Worm (Caenorhabditis elegans): ENCODE results near the gene K04D7.6.

K04D7.6 gene

DNA sequence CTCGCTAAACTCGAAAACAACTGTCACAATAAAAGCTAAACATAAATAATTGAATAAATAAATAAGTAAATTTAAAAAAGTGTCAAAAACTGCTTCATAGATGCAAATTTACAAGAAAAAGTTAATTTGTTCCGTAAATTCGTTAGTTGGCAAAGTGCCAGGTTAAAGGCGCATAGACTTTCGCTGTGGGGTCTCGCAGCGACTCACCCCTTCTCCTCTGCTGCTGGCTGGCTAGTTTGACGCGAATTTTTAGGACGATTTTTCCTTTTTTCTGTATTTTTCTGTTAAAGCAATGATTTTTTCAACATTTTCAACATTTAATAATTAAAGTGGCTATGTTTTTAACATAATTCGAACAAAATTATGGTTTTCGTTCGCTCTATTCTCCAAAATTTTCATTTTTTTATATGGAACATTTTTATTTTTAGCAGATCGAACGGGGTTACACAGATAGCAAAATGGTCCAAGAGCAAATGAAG, 29.8 kb downstream of the K04D7.6 start, which contains the start of gene rack-1 (continued):
- TF ChIP-seq nhr-28 (tag; optimal IDR thresholded peaks at IDR 0.05) (peak; percentile 44), nhr-11 (tag; optimal IDR thresholded peaks at IDR 0.05) (peak; percentile 14), fkh-10 (GFP tag; optimal IDR thresholded peaks at IDR 0.05) (peak; percentile 11), daf-16 (GFP tag; optimal IDR thresholded peaks at IDR 0.05) (no peak), daf-16 (tag; optimal IDR thresholded peaks at IDR 0.05) (peak; percentile 38), hif-1 (tag; optimal IDR thresholded peaks at IDR 0.05) (peak in 1 of 2 experiments; percentile 18), lsy-2 (tag; optimal IDR thresholded peaks at IDR 0.05) (peak in 1 of 2 experiments; percentile 79)

DNA sequence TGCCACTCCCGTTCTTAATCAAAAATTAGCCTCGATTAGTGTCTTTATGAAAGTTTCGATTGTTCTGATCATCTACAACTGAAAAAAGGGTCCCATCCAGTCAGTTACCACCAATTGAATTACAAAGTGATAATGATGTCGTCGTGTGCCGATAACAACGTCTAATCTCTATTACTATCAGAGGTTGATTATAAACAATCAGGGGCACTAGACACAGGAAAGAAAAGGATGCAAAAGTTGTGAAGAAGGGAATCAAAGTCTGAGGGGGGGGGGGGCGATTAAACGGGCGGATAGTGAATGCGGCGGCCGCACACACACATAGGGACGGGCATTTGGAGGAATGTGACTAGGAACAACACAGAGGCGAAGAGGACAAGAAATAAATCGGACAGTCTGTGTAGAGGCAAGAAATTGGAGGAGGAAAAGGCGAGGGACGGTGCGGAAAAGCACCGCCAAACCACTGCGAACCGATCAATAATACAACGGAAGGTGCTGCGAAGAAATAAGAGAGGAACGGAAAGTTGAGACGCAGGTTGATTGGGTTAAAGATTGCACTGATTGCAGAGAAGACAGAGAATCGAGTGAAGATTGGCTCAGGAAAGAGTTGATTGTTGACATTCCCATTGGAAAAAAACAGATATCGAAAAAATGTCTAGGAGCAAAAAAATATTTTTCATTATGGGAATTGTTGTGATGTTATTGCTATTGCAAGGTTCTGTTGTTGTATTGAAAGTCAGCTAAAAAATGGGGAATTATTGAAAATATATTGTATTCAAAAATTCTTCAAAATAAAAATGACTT, 30.9 kb downstream of the K04D7.6 start:
- TF ChIP-seq aha-1 (tag) (peak; percentile 89), dmd-6 (GFP tag; IDR thresholded peaks at IDR 0.05) (no peak), vab-7 (GFP tag; IDR thresholded peaks at IDR 0.05) (no peak), mdl-1 (tag; optimal IDR thresholded peaks at IDR 0.05) (no peak), ceh-20 (GFP tag; IDR thresholded peaks at IDR 0.05) (no peak), F26F4.8 (GFP tag; conservative IDR thresholded peaks at IDR 0.05) (no peak), attf-4 (tag; optimal IDR thresholded peaks at IDR 0.05) (no peak), rbr-2 (tag; optimal IDR thresholded peaks at IDR 0.05) (no peak), mxl-3 (GFP tag; optimal IDR thresholded peaks at IDR 0.05) (peak; percentile 78), egl-43 (GFP tag; IDR thresholded peaks at IDR 0.05) (peak; percentile 16; the same call in 1 of the 2 replicates), Y105C5A.15 (GFP tag; IDR thresholded peaks at IDR 0.05) (no peak), dve-1 (tag; optimal IDR thresholded peaks at IDR 0.05; ENCODE audit: insufficient read depth) (peak; percentile 36), lin-1 (GFP tag; IDR thresholded peaks at IDR 0.05) (no peak), hlh-11 (tag; optimal IDR thresholded peaks at IDR 0.05) (peak; percentile 65), pqm-1 (tag; optimal IDR thresholded peaks at IDR 0.05) (no peak), ama-1 (optimal IDR thresholded peaks at IDR 0.05) (no peak), unc-62 (GFP tag; optimal IDR thresholded peaks at IDR 0.05 in 1 of 2) (peak in 1 of 2 experiments; percentile 93), unc-62 (tag; optimal IDR thresholded peaks at IDR 0.05) (no peak), zag-1 (tag; optimal IDR thresholded peaks at IDR 0.05) (no peak), mxl-2 (GFP tag; conservative IDR thresholded peaks at IDR 0.05) (0 out of 2 replicates have a peak, but pooled peaks have one; percentile 31), T26A8.4 (GFP tag; IDR thresholded peaks at IDR 0.05) (no peak), set-16 (GFP tag; IDR thresholded peaks at IDR 0.05) (peak; percentile 24; the same call in 1 of the 2 replicates), spr-3 (GFP tag; optimal IDR thresholded peaks at IDR 0.05) (no peak), daf-16 (GFP tag; optimal IDR thresholded peaks at IDR 0.05) (peak in 1 of 2 experiments; percentile 92), daf-16 (tag; optimal IDR thresholded peaks at IDR 0.05) (peak; percentile 40), fkh-10 (GFP tag; optimal IDR thresholded peaks at IDR 0.05) (no peak), ceh-44 (GFP tag; IDR thresholded peaks at IDR 0.05) (no peak)

DNA sequence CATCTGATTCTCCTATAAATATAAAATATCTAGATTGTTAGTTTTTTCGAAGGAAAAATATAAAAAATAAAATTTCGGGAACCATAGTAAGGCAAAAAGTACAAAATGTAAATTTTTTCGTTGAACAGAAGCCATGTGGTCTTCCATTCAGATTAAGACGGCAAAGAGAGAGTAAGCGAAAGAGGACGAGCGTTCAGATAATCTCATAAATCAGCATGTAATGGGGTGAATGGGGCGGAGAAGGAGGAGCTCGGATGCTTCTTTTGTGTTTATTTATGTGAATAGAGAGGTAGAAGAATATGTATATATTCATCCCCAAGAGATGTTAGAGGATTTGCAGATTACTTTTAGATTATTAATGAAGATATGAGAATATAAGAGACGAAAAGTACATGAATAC, 31.8 kb downstream of the K04D7.6 start, which contains the start of gene pxf-1:
pxf-1 (minus strand) TSS at position 14 of the 400 bp plus-strand sequence.
- TF ChIP-seq Y75B8A.6 (GFP tag; IDR thresholded peaks at IDR 0.05): no peak
- no peak for TF ChIP-seq F49E8.2 (tag; optimal IDR thresholded peaks at IDR 0.05; ENCODE audit: borderline replicate concordance)
- TF ChIP-seq hlh-11 (tag; optimal IDR thresholded peaks at IDR 0.05): no peak

ce11 chrIV:10170808-10171207, 35.3 kb downstream of the K04D7.6 start:
- TF ChIP-seq aha-1 (tag): peak; percentile 20
- TF ChIP-seq tag-97 (GFP tag; IDR thresholded peaks at IDR 0.05): no peak
- no peak for TF ChIP-seq nhr-77 (tag; optimal IDR thresholded peaks at IDR 0.05)
- no peak for TF ChIP-seq egl-27 (tag; optimal IDR thresholded peaks at IDR 0.05)
- TF ChIP-seq fkh-10 (GFP tag; optimal IDR thresholded peaks at IDR 0.05): peak; percentile 79
- TF ChIP-seq lin-1 (GFP tag; IDR thresholded peaks at IDR 0.05): no peak
- TF ChIP-seq nhr-6 (tag; optimal IDR thresholded peaks at IDR 0.05): no peak
- TF ChIP-seq hif-1 (tag; optimal IDR thresholded peaks at IDR 0.05): no peak
- peak; percentile 92 for TF ChIP-seq ces-1 (GFP tag; optimal IDR thresholded peaks at IDR 0.05)
- TF ChIP-seq ceh-20 (GFP tag; IDR thresholded peaks at IDR 0.05): no peak
- TF ChIP-seq spr-3 (GFP tag; optimal IDR thresholded peaks at IDR 0.05): no peak

All from whole organism, L4 larva.